Worm (Caenorhabditis elegans) whole organism, L1 larva: ENCODE data around the gene ugt-14.

Experiments used
- ama-1 ChIP-seq: fragments of 150-350 bp; optimal IDR thresholded peaks from 2 replicates; lab custom pipeline; 2014
- ceh-82 ChIP-seq, 3 experiments: fragments of 150-350 bp in 1 of 3; sonication (generic microtip) in 2 of 3; optimal IDR thresholded peaks; 2 replicates each; lab custom pipeline; 2014 to 2017; ENCODE audit warnings: missing biosample characterization in 3 of 3, missing genetic modification characterization in 3 of 3
- jun-1 ChIP-seq: fragments of 150-350 bp; optimal IDR thresholded peaks from 2 replicates; lab custom pipeline; 2014; ENCODE audit warnings: missing biosample characterization, missing genetic modification reagents, missing genetic modification characterization
- lin-14 ChIP-seq: fragments of 200-800 bp; sonication (Bioruptor generic); optimal IDR thresholded peaks from 2 replicates; lab custom pipeline; 2018; ENCODE audit warnings: mild to moderate bottlenecking, missing genetic modification characterization, moderate library complexity, missing compliant biosample characterization
- lin-39 ChIP-seq: fragments of 150-350 bp; optimal IDR thresholded peaks from 2 replicates; lab custom pipeline; 2014; ENCODE audit warnings: missing biosample characterization, missing genetic modification reagents, missing genetic modification characterization
- lsy-2 ChIP-seq, 2 experiments: fragments of 150-350 bp; optimal IDR thresholded peaks; 2 replicates each; lab custom pipeline; 2014; ENCODE audit warnings: missing biosample characterization in 2 of 2, missing genetic modification characterization in 2 of 2
- nhr-19 ChIP-seq: fragments of 200-800 bp; sonication (Bioruptor generic); conservative IDR thresholded peaks from 2 replicates; pipeline ENCODE4 v1.3.6; 2022; ENCODE audit warnings: missing genetic modification characterization, missing compliant biosample characterization
- pqm-1 ChIP-seq: sonication (generic microtip); optimal IDR thresholded peaks from 3 replicates; lab custom pipeline; 2017; ENCODE audit warnings: missing biosample characterization, missing genetic modification characterization
- rnt-1 ChIP-seq: sonication (generic microtip); optimal IDR thresholded peaks from 2 replicates; lab custom pipeline; 2016; ENCODE audit warnings: mild to moderate bottlenecking, missing genetic modification characterization, moderate library complexity, missing compliant biosample characterization
- skn-1 ChIP-seq: fragments of 150-350 bp; optimal IDR thresholded peaks from 2 replicates; lab custom pipeline; 2014; ENCODE audit warnings: missing biosample characterization, missing genetic modification characterization
- sup-37 ChIP-seq: fragments of 200-800 bp; sonication (Bioruptor generic); optimal IDR thresholded peaks from 2 replicates; lab custom pipeline; 2018; ENCODE audit warnings: mild to moderate bottlenecking, missing genetic modification characterization, missing compliant biosample characterization
- zag-1 ChIP-seq: fragments of 150-350 bp; optimal IDR thresholded peaks from 2 replicates; lab custom pipeline; 2014; ENCODE audit warnings: missing biosample characterization, missing genetic modification characterization
- ztf-4 ChIP-seq: fragments of 150-350 bp; optimal IDR thresholded peaks from 2 replicates; lab custom pipeline; 2014; ENCODE audit warnings: missing biosample characterization, missing genetic modification characterization

DNA sequence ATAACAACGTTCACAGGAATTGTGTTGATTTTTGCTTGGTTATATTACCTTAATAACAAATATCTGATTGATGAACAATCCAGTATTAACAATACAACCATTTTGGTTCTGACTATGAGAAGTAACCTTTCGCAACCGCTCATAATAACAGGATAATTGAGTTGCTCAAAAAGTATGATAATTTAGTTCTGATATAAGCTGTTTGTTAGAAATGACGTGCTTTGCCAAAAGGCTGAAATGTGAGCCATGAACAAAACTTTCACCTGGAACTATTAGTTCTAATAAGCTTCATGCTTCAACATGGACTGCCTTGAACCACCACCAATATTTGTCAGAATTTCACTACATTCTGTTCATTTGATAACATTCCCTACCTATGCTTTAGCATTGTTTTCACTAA, 18.6 kb downstream of the ugt-14 start, which contains the start of gene srh-20:
- no peak for TF ChIP-seq rnt-1
- no peak for TF ChIP-seq lin-39
- no peak for TF ChIP-seq ceh-82 (tag; optimal IDR thresholded peaks at IDR 0.05; lab: Kevin White, UChicago)
- TF ChIP-seq lsy-2 (tag; optimal IDR thresholded peaks at IDR 0.05; lab: Kevin White, UChicago), result no peak
- no peak for TF ChIP-seq ama-1
- no peak for TF ChIP-seq lin-14 (GFP tag; lab: Kevin White, UChicago)
- TF ChIP-seq sup-37, result no peak
- no peak for TF ChIP-seq zag-1 (tag; lab: Kevin White, UChicago)
- TF ChIP-seq skn-1 (tag; lab: Kevin White, UChicago), result no peak
- no peak for TF ChIP-seq nhr-19 (GFP tag; lab: Robert Waterston, UW)
- no peak for TF ChIP-seq jun-1 (tag; lab: Kevin White, UChicago)
- TF ChIP-seq ztf-4 (tag; lab: Kevin White, UChicago), result no peak
- no peak for TF ChIP-seq pqm-1 (tag; lab: Kevin White, UChicago)
